Worm (Caenorhabditis elegans): ENCODE results near the gene ZK863.1.

The ZK863.1 gene

DNA sequence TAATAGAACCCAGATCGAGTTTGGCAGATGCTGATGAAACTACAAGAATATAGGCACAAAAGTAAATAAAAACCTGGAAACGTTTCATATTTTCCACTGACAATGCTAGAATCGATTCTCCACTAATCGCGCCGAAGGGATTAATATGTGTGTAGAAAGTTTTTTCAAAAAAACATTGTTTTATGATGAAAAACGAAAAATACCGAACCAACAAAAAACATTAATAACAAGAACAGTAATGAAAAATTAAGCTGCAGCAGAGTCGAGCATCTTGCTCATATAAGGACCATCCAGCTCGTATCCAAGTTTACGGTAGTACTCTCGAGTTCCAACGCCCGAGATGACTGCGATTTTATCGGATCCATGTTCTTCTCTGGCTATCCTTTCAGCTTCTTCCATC, 9.3 kb upstream of the ZK863.1 start, which contains the start of gene clec-224:
TSS of gene clec-224 (minus strand) at position 101 of the 400 bp plus-strand sequence.
- no peak for TF ChIP-seq pha-4 (tag; optimal IDR thresholded peaks at IDR 0.05)
- no peak for TF ChIP-seq lin-32 (GFP tag; optimal IDR thresholded peaks at IDR 0.05)
- no peak for TF ChIP-seq zip-8 (tag; optimal IDR thresholded peaks at IDR 0.05)
- no peak for TF ChIP-seq hlh-1 (tag; optimal IDR thresholded peaks at IDR 0.05)
- TF ChIP-seq bed-3 (GFP tag; optimal IDR thresholded peaks at IDR 0.05), result no peak
- no peak for TF ChIP-seq ham-2 (GFP tag; optimal IDR thresholded peaks at IDR 0.05)
- TF ChIP-seq blmp-1 (tag; optimal IDR thresholded peaks at IDR 0.05), result no peak
- TF ChIP-seq ceh-39 (tag; optimal IDR thresholded peaks at IDR 0.05), result no peak
- TF ChIP-seq unc-120 (tag; optimal IDR thresholded peaks at IDR 0.05; ENCODE audit: poor library complexity, severe bottlenecking), result no peak

- TF ChIP-seq blmp-1 (tag; optimal IDR thresholded peaks at IDR 0.05) (no peak), tbx-8 (GFP tag; optimal IDR thresholded peaks at IDR 0.05) (no peak), unc-62 (GFP tag; optimal IDR thresholded peaks at IDR 0.05) (no peak), M03D4.4 (tag; optimal IDR thresholded peaks at IDR 0.05) (no peak), mab-5 (tag; optimal IDR thresholded peaks at IDR 0.05) (no peak)
These were observed 2.4 kb downstream of the ZK863.1 start, which contains the start of gene col-37 for ce11 chrV:12167653-12168052. TSS of gene col-37 (minus strand) at chrV:12167753.

- no peak for TF ChIP-seq nhr-2 (tag; optimal IDR thresholded peaks at IDR 0.05)
- TF ChIP-seq unc-62 (GFP tag; optimal IDR thresholded peaks at IDR 0.05), result no peak
- TF ChIP-seq snpc-4 (tag; optimal IDR thresholded peaks at IDR 0.05), result no peak
- no peak for TF ChIP-seq flh-1 (GFP tag; optimal IDR thresholded peaks at IDR 0.05)
- no peak for TF ChIP-seq zip-8 (tag; optimal IDR thresholded peaks at IDR 0.05)
These were observed 3.0 kb downstream of the ZK863.1 start for ce11 chrV:12167031-12167430.

DNA sequence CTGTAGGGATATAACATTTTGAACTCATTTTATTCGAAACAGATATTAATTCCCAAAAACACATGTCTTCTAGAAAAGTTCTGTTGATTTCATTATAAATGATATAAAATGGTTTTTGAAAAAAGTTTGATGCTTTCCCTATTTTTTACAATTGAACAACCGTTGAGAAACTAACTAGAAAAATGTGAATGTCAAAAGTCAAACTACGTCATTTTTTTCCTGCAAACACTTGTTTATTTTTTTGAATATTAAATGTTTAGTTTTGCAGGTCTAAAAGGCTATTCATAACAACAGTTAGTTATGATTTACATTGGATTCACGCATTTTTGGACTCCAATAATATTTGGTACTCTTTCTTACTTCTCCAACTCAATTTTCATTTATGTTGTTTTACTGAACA, 7.1 kb downstream of the ZK863.1 start, which contains the start of gene srj-4:
TSS of gene srj-4 (plus strand) at position 301 of the 400 bp plus-strand sequence.
- no peak for TF ChIP-seq unc-39 (tag; optimal IDR thresholded peaks at IDR 0.05)
- TF ChIP-seq zip-8 (tag; optimal IDR thresholded peaks at IDR 0.05), result no peak
- no peak for TF ChIP-seq blmp-1 (tag; optimal IDR thresholded peaks at IDR 0.05)
- no peak for TF ChIP-seq tbx-8 (GFP tag; optimal IDR thresholded peaks at IDR 0.05)
- TF ChIP-seq sptf-1 (tag; optimal IDR thresholded peaks at IDR 0.05), result no peak
- no peak for TF ChIP-seq hlh-1 (tag; optimal IDR thresholded peaks at IDR 0.05)
- TF ChIP-seq nhr-237 (tag; optimal IDR thresholded peaks at IDR 0.05), result no peak
- TF ChIP-seq nhr-2 (tag; optimal IDR thresholded peaks at IDR 0.05), result no peak
- no peak for TF ChIP-seq mab-5 (tag; optimal IDR thresholded peaks at IDR 0.05)
- no peak for TF ChIP-seq snpc-4 (tag; optimal IDR thresholded peaks at IDR 0.05)
- no peak for TF ChIP-seq lin-32 (GFP tag; optimal IDR thresholded peaks at IDR 0.05)
- no peak for TF ChIP-seq lsy-2 (tag; optimal IDR thresholded peaks at IDR 0.05)
- TF ChIP-seq bed-3 (GFP tag; optimal IDR thresholded peaks at IDR 0.05), result no peak
- TF ChIP-seq ham-2 (GFP tag; optimal IDR thresholded peaks at IDR 0.05), result no peak
- no peak for TF ChIP-seq ceh-43 (GFP tag; optimal IDR thresholded peaks at IDR 0.05)

ce11 chrV:12162220-12162619, 7.8 kb downstream of the ZK863.1 start, which contains the start of gene C27A7.5:
TSS of gene C27A7.5 (minus strand) at chrV:12162320.
- TF ChIP-seq mab-5 (tag; optimal IDR thresholded peaks at IDR 0.05) (no peak), mep-1 (tag; optimal IDR thresholded peaks at IDR 0.05) (no peak), hlh-1 (tag; optimal IDR thresholded peaks at IDR 0.05) (no peak), zip-8 (tag; optimal IDR thresholded peaks at IDR 0.05) (no peak), M03D4.4 (tag; optimal IDR thresholded peaks at IDR 0.05) (no peak), flh-1 (GFP tag; optimal IDR thresholded peaks at IDR 0.05) (no peak), drap-1 (GFP tag; optimal IDR thresholded peaks at IDR 0.05) (no peak), lin-32 (GFP tag; optimal IDR thresholded peaks at IDR 0.05) (no peak), lin-13 (tag; optimal IDR thresholded peaks at IDR 0.05) (no peak), bed-3 (GFP tag; optimal IDR thresholded peaks at IDR 0.05) (no peak), nhr-76 (tag; optimal IDR thresholded peaks at IDR 0.05) (no peak)

DNA sequence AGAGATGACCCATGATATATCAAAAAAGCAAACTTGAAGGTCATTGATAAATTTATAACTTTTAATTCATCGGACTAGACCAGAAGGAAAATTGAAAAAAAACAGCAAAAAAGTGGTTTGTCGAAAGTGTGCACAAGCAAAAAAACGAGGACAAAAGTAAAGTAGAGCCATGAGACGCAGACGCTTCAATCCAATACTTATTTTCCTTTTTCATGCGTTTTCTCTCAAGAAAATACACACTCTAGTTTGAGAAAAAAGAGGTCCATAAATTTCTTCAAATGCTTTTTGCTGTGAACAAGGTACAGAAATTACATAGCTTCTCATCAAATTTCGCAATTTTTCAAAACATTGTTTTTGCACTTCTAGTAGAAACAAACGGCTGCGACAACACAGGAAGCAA, 8.9 kb downstream of the ZK863.1 start:
- TF ChIP-seq snpc-4 (tag; optimal IDR thresholded peaks at IDR 0.05), result no peak
- TF ChIP-seq sem-2 (GFP tag; optimal IDR thresholded peaks at IDR 0.05), result no peak
- no peak for TF ChIP-seq M03D4.4 (tag; optimal IDR thresholded peaks at IDR 0.05)
- no peak for TF ChIP-seq ztf-11 (tag; optimal IDR thresholded peaks at IDR 0.05)
- TF ChIP-seq nhr-2 (tag; optimal IDR thresholded peaks at IDR 0.05), result no peak
- no peak for TF ChIP-seq drap-1 (GFP tag; optimal IDR thresholded peaks at IDR 0.05)

DNA sequence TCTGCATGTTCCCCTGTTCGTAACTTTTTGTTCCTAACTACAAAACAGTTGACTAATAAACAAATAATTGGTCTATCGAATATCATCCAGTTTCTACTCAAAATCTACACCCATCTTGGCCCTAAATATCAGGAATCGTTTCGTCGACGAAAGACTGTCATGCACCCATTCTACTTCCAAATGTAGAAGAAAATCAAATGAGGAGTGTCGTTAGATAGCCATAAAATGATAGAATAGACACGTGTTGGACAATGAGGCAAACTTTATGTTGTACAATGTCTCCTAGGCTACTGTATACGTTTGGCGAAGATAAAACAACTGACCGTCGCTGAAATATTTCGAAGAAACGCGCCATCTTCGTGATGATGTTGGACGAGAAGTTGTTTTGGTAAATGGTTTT, 10.0 kb downstream of the ZK863.1 start:
- TF ChIP-seq nhr-76 (tag; optimal IDR thresholded peaks at IDR 0.05) (no peak), unc-39 (tag; optimal IDR thresholded peaks at IDR 0.05) (no peak), M03D4.4 (tag; optimal IDR thresholded peaks at IDR 0.05) (no peak), blmp-1 (tag; optimal IDR thresholded peaks at IDR 0.05) (no peak), tbx-8 (GFP tag; optimal IDR thresholded peaks at IDR 0.05) (no peak)
